Worm (Caenorhabditis elegans) whole organism, early embryonic: ENCODE results near the gene srh-299.

ENCODE experiments used
- B0310.2 ChIP-seq: sonication (generic microtip); optimal IDR thresholded peaks from 2 replicates; lab custom pipeline; 2016; ENCODE audit warnings: mild to moderate bottlenecking, missing genetic modification characterization, missing compliant biosample characterization
- F13C5.2 ChIP-seq: sonication (generic microtip); optimal IDR thresholded peaks from 2 replicates; lab custom pipeline; 2017; ENCODE audit warnings: mild to moderate bottlenecking, missing genetic modification characterization, inconsistent platforms, missing compliant biosample characterization
- aly-1 ChIP-seq: sonication (generic microtip); optimal IDR thresholded peaks from 2 replicates; lab custom pipeline; 2016; ENCODE audit warnings: missing genetic modification characterization, missing compliant biosample characterization
- ama-1 ChIP-seq: fragments of 150-350 bp; optimal IDR thresholded peaks from 2 replicates; lab custom pipeline; 2014
- ceh-13 ChIP-seq: fragments of 200-800 bp; sonication (Bioruptor generic); optimal IDR thresholded peaks from 2 replicates; lab custom pipeline; 2018; ENCODE audit warnings: mild to moderate bottlenecking, missing genetic modification characterization, missing compliant biosample characterization
- ceh-36 ChIP-seq: sonication (generic microtip); optimal IDR thresholded peaks from 2 replicates; lab custom pipeline; 2016; ENCODE audit warnings: missing genetic modification characterization, inconsistent platforms, missing compliant biosample characterization
- ets-7 ChIP-seq: sonication (generic microtip); optimal IDR thresholded peaks from 2 replicates; lab custom pipeline; 2016; ENCODE audit warnings: missing genotype, missing genetic modification characterization, missing compliant biosample characterization
- flt-1 ChIP-seq: fragments of 200-800 bp; sonication (Bioruptor generic); IDR thresholded peaks from 2 replicates; pipeline ENCODE4 v1.3.6; 2022; ENCODE audit warnings: missing genetic modification characterization, missing compliant biosample characterization
- hmbx-1 ChIP-seq: sonication (generic microtip); optimal IDR thresholded peaks from 2 replicates; lab custom pipeline; 2016; ENCODE audit warnings: mild to moderate bottlenecking, missing genetic modification characterization, missing compliant biosample characterization
- hmg-4 ChIP-seq: fragments of 200-800 bp; sonication (Bioruptor generic); optimal IDR thresholded peaks from 2 replicates; lab custom pipeline; 2018; ENCODE audit warnings: mild to moderate bottlenecking, missing genetic modification characterization, missing compliant biosample characterization
- hnd-1 ChIP-seq: sonication (generic microtip); optimal IDR thresholded peaks from 2 replicates; lab custom pipeline; 2016; ENCODE audit warnings: missing genetic modification characterization, missing compliant biosample characterization
- pes-1 ChIP-seq: fragments of 200-800 bp; sonication (Bioruptor generic); IDR thresholded peaks from 2 replicates; pipeline ENCODE4 v1.3.6; 2022; ENCODE audit warnings: missing genetic modification reagents, missing genetic modification characterization, missing compliant biosample characterization
- scrt-1 ChIP-seq: fragments of 200-800 bp; sonication (Bioruptor generic); IDR thresholded peaks from 2 replicates; pipeline ENCODE4 v1.3.6; 2022; ENCODE audit warnings: missing genetic modification characterization, missing compliant biosample characterization
- sea-1 ChIP-seq: fragments of 200-800 bp; sonication (Bioruptor generic); conservative IDR thresholded peaks from 2 replicates; pipeline ENCODE4 v1.3.6; 2022; ENCODE audit warnings: missing genetic modification characterization, missing compliant biosample characterization
- tbx-11 ChIP-seq: fragments of 200-800 bp; sonication (Bioruptor generic); IDR thresholded peaks from 2 replicates; pipeline ENCODE4 v1.3.6; 2022; ENCODE audit warnings: missing genetic modification characterization, missing compliant biosample characterization
- tbx-37 ChIP-seq: fragments of 200-800 bp; sonication (Bioruptor generic); conservative IDR thresholded peaks from 2 replicates; pipeline ENCODE4 v1.3.6; 2022; ENCODE audit warnings: missing genetic modification reagents, missing genetic modification characterization, missing compliant biosample characterization
- tra-4 ChIP-seq: sonication (generic microtip); optimal IDR thresholded peaks from 2 replicates; lab custom pipeline; 2017; ENCODE audit warnings: missing genetic modification characterization, missing compliant biosample characterization

srh-299 gene

ce11 chrV:15863042-15863441 is at the start of gene srh-299:
Gene srh-299, plus strand, starts transcription at chrV:15863342.
- TF ChIP-seq hnd-1 (tag; lab: Kevin White, UChicago) (no peak), hmg-4 (GFP tag; lab: Kevin White, UChicago) (no peak), B0310.2 (tag; lab: Kevin White, UChicago) (no peak), tbx-37 (GFP tag; lab: Robert Waterston, UW) (no peak), hmbx-1 (no peak), tra-4 (tag; lab: Kevin White, UChicago) (no peak), pes-1 (no peak), scrt-1 (GFP tag; lab: Robert Waterston, UW) (no peak)

- TF ChIP-seq hmbx-1 (no peak), ceh-36 (tag; lab: Kevin White, UChicago) (no peak), pes-1 (no peak), tra-4 (tag; lab: Kevin White, UChicago) (no peak), ceh-13 (no peak), ama-1 (lab: Kevin White, UChicago) (no peak), tbx-37 (GFP tag; lab: Robert Waterston, UW) (no peak), flt-1 (GFP tag; lab: Robert Waterston, UW) (no peak), hnd-1 (tag; lab: Kevin White, UChicago) (no peak), B0310.2 (tag; lab: Kevin White, UChicago) (no peak), scrt-1 (GFP tag; lab: Robert Waterston, UW) (no peak), sea-1 (GFP tag; lab: Robert Waterston, UW) (no peak)
These were observed 47.1 kb upstream of the srh-299 start, which contains the start of the genes fbxa-69 and F54B8.4 for ce11 chrV:15815962-15816432. Gene fbxa-69, minus strand, starts transcription at chrV:15815971. Gene F54B8.4, plus strand, starts transcription at chrV:15816382.

- no peak for TF ChIP-seq sea-1 (GFP tag; lab: Robert Waterston, UW)
- no peak for TF ChIP-seq F13C5.2 (tag; lab: Kevin White, UChicago)
- no peak for TF ChIP-seq aly-1 (tag; lab: Kevin White, UChicago)
- TF ChIP-seq ets-7: no peak
- no peak for TF ChIP-seq hnd-1 (tag; lab: Kevin White, UChicago)
- TF ChIP-seq tra-4 (tag; lab: Kevin White, UChicago): no peak
- TF ChIP-seq hmg-4 (GFP tag; lab: Kevin White, UChicago): no peak
- TF ChIP-seq ama-1 (lab: Kevin White, UChicago): no peak
- TF ChIP-seq ceh-36 (tag; lab: Kevin White, UChicago): no peak
- no peak for TF ChIP-seq ceh-13
- no peak for TF ChIP-seq scrt-1 (GFP tag; lab: Robert Waterston, UW)
- no peak for TF ChIP-seq tbx-11 (GFP tag; lab: Robert Waterston, UW)
These were observed 45.4 kb upstream of the srh-299 start, which contains the start of gene abf-3 for ce11 chrV:15817746-15818145. Gene abf-3, minus strand, starts transcription at chrV:15817846.

- TF ChIP-seq ets-7: no peak
- TF ChIP-seq tbx-37 (GFP tag; lab: Robert Waterston, UW): no peak
- TF ChIP-seq hmbx-1: no peak
These were observed 43.2 kb upstream of the srh-299 start, which contains the start of gene srbc-48 for ce11 chrV:15819983-15820382. Gene srbc-48, plus strand, starts transcription at chrV:15820283.

- TF ChIP-seq tra-4 (tag; lab: Kevin White, UChicago) (no peak), pes-1 (no peak)
These were observed 41.7 kb upstream of the srh-299 start, which contains the start of gene srbc-49 for ce11 chrV:15821398-15821797. Gene srbc-49, plus strand, starts transcription at chrV:15821698.

ce11 chrV:15824866-15825265 is 38.3 kb upstream of the srh-299 start, which contains the start of gene srbc-50:
Gene srbc-50, minus strand, starts transcription at chrV:15824966.
- no peak for TF ChIP-seq sea-1 (GFP tag; lab: Robert Waterston, UW)
- TF ChIP-seq flt-1 (GFP tag; lab: Robert Waterston, UW): no peak
- TF ChIP-seq ceh-13: no peak
- no peak for TF ChIP-seq hnd-1 (tag; lab: Kevin White, UChicago)
- no peak for TF ChIP-seq tra-4 (tag; lab: Kevin White, UChicago)
- TF ChIP-seq tbx-37 (GFP tag; lab: Robert Waterston, UW): no peak
- no peak for TF ChIP-seq ceh-36 (tag; lab: Kevin White, UChicago)
- TF ChIP-seq ama-1 (lab: Kevin White, UChicago): no peak
- no peak for TF ChIP-seq scrt-1 (GFP tag; lab: Robert Waterston, UW)
- no peak for TF ChIP-seq aly-1 (tag; lab: Kevin White, UChicago)

- TF ChIP-seq scrt-1 (GFP tag; lab: Robert Waterston, UW): no peak
- TF ChIP-seq ama-1 (lab: Kevin White, UChicago): no peak
- no peak for TF ChIP-seq hmg-4 (GFP tag; lab: Kevin White, UChicago)
- no peak for TF ChIP-seq tbx-37 (GFP tag; lab: Robert Waterston, UW)
- no peak for TF ChIP-seq ets-7
- no peak for TF ChIP-seq flt-1 (GFP tag; lab: Robert Waterston, UW)
- no peak for TF ChIP-seq ceh-36 (tag; lab: Kevin White, UChicago)
- TF ChIP-seq F13C5.2 (tag; lab: Kevin White, UChicago): no peak
- TF ChIP-seq aly-1 (tag; lab: Kevin White, UChicago): no peak
- TF ChIP-seq sea-1 (GFP tag; lab: Robert Waterston, UW): no peak
- TF ChIP-seq tra-4 (tag; lab: Kevin White, UChicago): no peak
- TF ChIP-seq ceh-13: no peak
- no peak for TF ChIP-seq hmbx-1
- TF ChIP-seq pes-1: no peak
- no peak for TF ChIP-seq hnd-1 (tag; lab: Kevin White, UChicago)
These were observed 37.0 kb upstream of the srh-299 start, which contains the start of gene srbc-51 for ce11 chrV:15826110-15826509. Gene srbc-51, plus strand, starts transcription at chrV:15826410.

- TF ChIP-seq hmg-4 (GFP tag; lab: Kevin White, UChicago) (no peak), tbx-37 (GFP tag; lab: Robert Waterston, UW) (no peak), pes-1 (no peak), tra-4 (tag; lab: Kevin White, UChicago) (no peak), ama-1 (lab: Kevin White, UChicago) (no peak)
These were observed 33.2 kb upstream of the srh-299 start, which contains the start of gene srbc-55 for ce11 chrV:15829907-15830306. Gene srbc-55, minus strand, starts transcription at chrV:15830007.
